Worm (Caenorhabditis elegans) whole organism, L3 larva: ENCODE results near the gene aat-8.

Source experiments
- ZK546.5 ChIP-seq: sonication (generic microtip); optimal IDR thresholded peaks from 2 replicates; lab custom pipeline; 2017; ENCODE audit warnings: missing biosample characterization, missing genetic modification characterization
- aly-2 ChIP-seq: fragments of 150-350 bp; optimal IDR thresholded peaks from 2 replicates; lab custom pipeline; 2014; ENCODE audit warnings: missing biosample characterization, missing genetic modification characterization
- nhr-11 ChIP-seq: fragments of 150-350 bp; optimal IDR thresholded peaks from 2 replicates; lab custom pipeline; 2014; ENCODE audit warnings: missing biosample characterization, missing genetic modification characterization
- nhr-28 ChIP-seq: fragments of 150-350 bp; optimal IDR thresholded peaks from 2 replicates; lab custom pipeline; 2014; ENCODE audit warnings: missing biosample characterization, missing genetic modification characterization
- nhr-76 ChIP-seq: fragments of 150-350 bp; sonication (generic microtip); optimal IDR thresholded peaks from 5 replicates; lab custom pipeline; 2014; ENCODE audit warnings: missing biosample characterization, missing genetic modification characterization
- zag-1 ChIP-seq: fragments of 150-350 bp; optimal IDR thresholded peaks from 2 replicates; lab custom pipeline; 2014; ENCODE audit warnings: missing biosample characterization, missing genetic modification characterization

DNA sequence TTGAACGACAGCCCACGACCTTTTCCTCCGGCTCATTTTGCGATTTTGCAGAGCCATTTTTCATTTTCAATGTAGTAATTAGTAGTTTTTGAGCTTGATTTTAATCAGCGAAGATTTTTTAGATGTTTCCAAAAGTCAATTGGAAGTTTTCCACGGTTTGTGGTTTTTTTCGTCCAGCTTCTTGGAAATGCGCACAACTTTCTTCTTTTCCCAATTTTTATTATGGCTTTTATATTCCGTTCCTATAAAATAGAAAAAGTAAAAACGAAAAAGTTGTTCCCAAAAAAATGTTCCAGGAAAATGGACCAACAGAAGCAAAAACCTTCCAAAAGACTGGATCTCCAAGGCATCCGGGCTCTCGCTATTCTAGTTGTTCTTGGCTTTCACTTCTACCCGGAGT, 20.5 kb upstream of the aat-8 start, which contains the start of gene oac-22:
- TF ChIP-seq ZK546.5 (tag; lab: Kevin White, UChicago), result no peak
- no peak for TF ChIP-seq nhr-76 (tag; lab: Kevin White, UChicago)
- no peak for TF ChIP-seq aly-2 (tag; lab: Kevin White, UChicago)
- TF ChIP-seq nhr-11 (tag; lab: Kevin White, UChicago), result no peak
- no peak for TF ChIP-seq zag-1 (tag; lab: Kevin White, UChicago)
- no peak for TF ChIP-seq nhr-28 (tag; lab: Kevin White, UChicago)
